Worm (Caenorhabditis elegans) whole organism, L4 larva: ENCODE results near the gene try-3.

Experiments
- aly-2 ChIP-seq: sonication (generic microtip); optimal IDR thresholded peaks from 2 replicates; lab custom pipeline; 2018; ENCODE audit warnings: missing biosample characterization, missing genetic modification characterization
- ama-1 ChIP-seq: fragments of 150-350 bp; optimal IDR thresholded peaks from 2 replicates; lab custom pipeline; 2014; ENCODE audit warnings: inconsistent platforms, mixed read lengths
- ces-1 ChIP-seq: fragments of 150-350 bp; sonication (generic microtip); optimal IDR thresholded peaks from 4 replicates; lab custom pipeline; 2014; ENCODE audit warnings: missing biosample characterization, missing genetic modification reagents, missing genetic modification characterization
- daf-12 ChIP-seq: fragments of 150-350 bp; optimal IDR thresholded peaks from 2 replicates; lab custom pipeline; 2014; ENCODE audit warnings: missing biosample characterization, missing genetic modification reagents, missing genetic modification characterization
- duxl-1 ChIP-seq: sonication (generic microtip); optimal IDR thresholded peaks from 2 replicates; lab custom pipeline; 2016; ENCODE audit warnings: mild to moderate bottlenecking, missing genetic modification characterization, moderate library complexity, missing compliant biosample characterization; ENCODE audit not compliant: poor library complexity
- fkh-10 ChIP-seq: fragments of 150-350 bp; optimal IDR thresholded peaks from 2 replicates; lab custom pipeline; 2014; ENCODE audit warnings: missing biosample characterization, missing genetic modification reagents, missing genetic modification characterization
- fos-1 ChIP-seq: fragments of 150-350 bp; optimal IDR thresholded peaks from 2 replicates; lab custom pipeline; 2014; ENCODE audit warnings: missing biosample characterization, missing genetic modification characterization
- lin-15B ChIP-seq: fragments of 150-350 bp; sonication (generic microtip); optimal IDR thresholded peaks from 3 replicates; lab custom pipeline; 2014; ENCODE audit warnings: missing biosample characterization, missing genetic modification characterization
- lir-3 ChIP-seq: sonication (generic microtip); optimal IDR thresholded peaks from 2 replicates; lab custom pipeline; 2016; ENCODE audit warnings: mild to moderate bottlenecking, missing genetic modification characterization, missing compliant biosample characterization
- mxl-2 ChIP-seq: fragments of 200-800 bp; sonication (Bioruptor generic); conservative IDR thresholded peaks from 2 replicates; pipeline ENCODE4 v1.3.6; 2022; ENCODE audit warnings: missing genetic modification reagents, missing genetic modification characterization, missing compliant biosample characterization
- nhr-237 ChIP-seq: sonication (generic microtip); optimal IDR thresholded peaks from 2 replicates; lab custom pipeline; 2017; ENCODE audit warnings: missing biosample characterization, missing genetic modification characterization
- nhr-25 ChIP-seq: sonication (generic microtip); optimal IDR thresholded peaks from 2 replicates; lab custom pipeline; 2017; ENCODE audit warnings: missing genetic modification characterization, mild to moderate bottlenecking, missing compliant biosample characterization, antibody characterized with exemption, moderate library complexity, borderline replicate concordance; ENCODE audit not compliant: insufficient read depth
- rbr-2 ChIP-seq: sonication (generic microtip); optimal IDR thresholded peaks from 2 replicates; lab custom pipeline; 2016; ENCODE audit warnings: missing genotype, missing genetic modification characterization, missing compliant biosample characterization
- snpc-4 ChIP-seq: fragments of 150-350 bp; optimal IDR thresholded peaks from 2 replicates; lab custom pipeline; 2014; ENCODE audit warnings: missing biosample characterization, missing genetic modification characterization

ce11 chrIV:6595912-6596311 lies 39.0 kb downstream of the try-3 start, which contains the start of gene F38A5.22:
- TF ChIP-seq fos-1 (tag; lab: Kevin White, UChicago) (no peak), snpc-4 (tag; lab: Kevin White, UChicago) (no peak), fkh-10 (GFP tag; lab: Kevin White, UChicago) (no peak), nhr-25 (tag; lab: Kevin White, UChicago) (no peak), mxl-2 (GFP tag; lab: Robert Waterston, UW) (no peak), daf-12 (tag; lab: Kevin White, UChicago) (no peak), ces-1 (GFP tag; lab: Kevin White, UChicago) (no peak), ama-1 (lab: Kevin White, UChicago) (no peak), aly-2 (tag; lab: Kevin White, UChicago) (no peak), rbr-2 (tag; lab: Kevin White, UChicago) (no peak), duxl-1 (tag; lab: Kevin White, UChicago) (no peak), nhr-237 (tag; lab: Kevin White, UChicago) (no peak), lin-15B (no peak), lir-3 (tag; lab: Kevin White, UChicago) (no peak)
